Fruit fly (Drosophila melanogaster): ENCODE results near the gene CG10561.

CG10561 gene

DNA sequence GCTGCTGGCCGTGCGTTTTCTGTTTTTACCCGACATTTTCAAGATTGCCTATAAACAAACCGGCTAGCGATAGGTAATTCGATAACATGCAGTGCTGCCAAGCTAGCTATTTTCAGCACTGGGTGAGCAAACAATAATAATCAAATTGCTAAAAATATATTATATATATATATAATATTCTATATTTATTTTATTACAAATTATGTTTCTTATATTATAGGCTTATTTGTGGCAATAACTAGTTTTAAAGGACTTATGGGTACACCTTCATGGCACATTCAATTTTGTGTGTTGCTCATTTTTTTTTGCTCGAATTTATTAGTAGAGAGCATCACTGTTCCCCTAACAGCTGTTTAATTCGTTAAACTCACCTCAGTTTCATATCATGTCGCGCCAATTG, 12.7 kb downstream of the CG10561 start (continued):
- TF ChIP-seq CG10431 (GFP tag; optimal IDR thresholded peaks at IDR 0.05) = peak; percentile 66
- TF ChIP-seq CG12155 (GFP tag; optimal IDR thresholded peaks at IDR 0.05) = peak; percentile 45
- TF ChIP-seq hbn (GFP tag; IDR thresholded peaks at IDR 0.05; ENCODE audit: partially characterized antibody) = no peak
- peak; percentile 21 for TF ChIP-seq stwl (tag; optimal IDR thresholded peaks at IDR 0.05)
- peak; percentile 20 for TF ChIP-seq CG34376 (GFP tag; optimal IDR thresholded peaks at IDR 0.05)
- TF ChIP-seq crp (GFP tag; optimal IDR thresholded peaks at IDR 0.05) = peak; percentile 66 to 91
- TF ChIP-seq kah (GFP tag; optimal IDR thresholded peaks at IDR 0.05) = peak; percentile 24
- TF ChIP-seq CG12299 (tag; optimal IDR thresholded peaks at IDR 0.05) = peak; percentile 67
- TF ChIP-seq vfl (GFP tag; optimal IDR thresholded peaks at IDR 0.05) = no peak
- peak; percentile 67 for TF ChIP-seq nerfin-1 (tag; optimal IDR thresholded peaks at IDR 0.05)
- no peak for TF ChIP-seq ken (GFP tag; IDR thresholded peaks at IDR 0.05)
- peak; percentile 43 for TF ChIP-seq lbe (GFP tag; optimal IDR thresholded peaks at IDR 0.05)
- TF ChIP-seq CG2129 (GFP tag; IDR thresholded peaks at IDR 0.05; ENCODE audit: partially characterized antibody) = no peak
- TF ChIP-seq CG5245 (GFP tag; optimal IDR thresholded peaks at IDR 0.05) = peak; percentile 23
- no peak for TF ChIP-seq chm (GFP tag; IDR thresholded peaks at IDR 0.05)
- no peak for TF ChIP-seq sna (GFP tag; IDR thresholded peaks at IDR 0.05; ENCODE audit: partially characterized antibody)
- peak; percentile 68 for TF ChIP-seq Ssrp (tag; optimal IDR thresholded peaks at IDR 0.05)
- TF ChIP-seq Fer3 (tag; optimal IDR thresholded peaks at IDR 0.05) = peak; percentile 61
- TF ChIP-seq CG1602 (GFP tag; optimal IDR thresholded peaks at IDR 0.05) = peak; percentile 57
- TF ChIP-seq CG15601 (tag; optimal IDR thresholded peaks at IDR 0.05) = peak; percentile 78
- TF ChIP-seq Dbx (GFP tag; IDR thresholded peaks at IDR 0.05) = 0 out of 3 replicates have a peak, but pooled peaks have one; percentile 44
- peak; percentile 99 for TF ChIP-seq Sry-β (GFP tag; optimal IDR thresholded peaks at IDR 0.05)
- TF ChIP-seq zen2 (GFP tag; IDR thresholded peaks at IDR 0.05; ENCODE audit: partially characterized antibody) = no peak
- TF ChIP-seq CG32772 (GFP tag; IDR thresholded peaks at IDR 0.05) = 0 out of 2 replicates have a peak, but pooled peaks have one; percentile 11
- peak; percentile 35 for TF ChIP-seq Adf1 (GFP tag; IDR thresholded peaks at IDR 0.05)
- peak; percentile 77 for TF ChIP-seq CG4328 (GFP tag; optimal IDR thresholded peaks at IDR 0.05)
- TF ChIP-seq CG11695 (GFP tag; IDR thresholded peaks at IDR 0.05) = no peak
- peak; percentile 66 for TF ChIP-seq Fer2 (tag; optimal IDR thresholded peaks at IDR 0.05)
- peak; percentile 71 for TF ChIP-seq Oli (tag; optimal IDR thresholded peaks at IDR 0.05)
- peak; percentile 78 for TF ChIP-seq CG13296 (GFP tag; optimal IDR thresholded peaks at IDR 0.05)
- peak; percentile 56 for TF ChIP-seq twi (tag; optimal IDR thresholded peaks at IDR 0.05)
- TF ChIP-seq Ptx1 (GFP tag; IDR thresholded peaks at IDR 0.05) = peak; percentile 65
- TF ChIP-seq ash1 (GFP tag; optimal IDR thresholded peaks at IDR 0.05) = no peak
- TF ChIP-seq chinmo (GFP tag; IDR thresholded peaks at IDR 0.05; ENCODE audit: partially characterized antibody) = no peak
- TF ChIP-seq CG14014 (GFP tag; IDR thresholded peaks at IDR 0.05) = 0 out of 2 replicates have a peak, but pooled peaks have one; percentile 34
- peak; percentile 58 for TF ChIP-seq CG9215 (GFP tag; IDR thresholded peaks at IDR 0.05)
- no peak for TF ChIP-seq Ets65A (GFP tag)
- no peak for TF ChIP-seq wek (GFP tag; optimal IDR thresholded peaks at IDR 0.05)
- 0 out of 3 replicates have a peak, but pooled peaks have one; percentile 21 for TF ChIP-seq CG34224 (GFP tag; IDR thresholded peaks at IDR 0.05; ENCODE audit: partially characterized antibody)
- peak; percentile 23 for TF ChIP-seq BEAF-32 (GFP tag; optimal IDR thresholded peaks at IDR 0.05)
- no peak for TF ChIP-seq chn (GFP tag; optimal IDR thresholded peaks at IDR 0.05)
- no peak for TF ChIP-seq ERR (GFP tag; optimal IDR thresholded peaks at IDR 0.05)
- no peak for TF ChIP-seq sisA (GFP tag; IDR thresholded peaks at IDR 0.05)
- TF ChIP-seq Six4 (GFP tag; optimal IDR thresholded peaks at IDR 0.05) = peak; percentile 10
- no peak for TF ChIP-seq CG4854 (GFP tag; optimal IDR thresholded peaks at IDR 0.05)
- peak; percentile 83 for TF ChIP-seq CG9932 (GFP tag; IDR thresholded peaks at IDR 0.05)
- peak; percentile 86 for TF ChIP-seq MBD-R2 (GFP tag; IDR thresholded peaks at IDR 0.05)
- peak; percentile 43 for TF ChIP-seq CG9727 (GFP tag; optimal IDR thresholded peaks at IDR 0.05)
- TF ChIP-seq CG8944 (GFP tag; optimal IDR thresholded peaks at IDR 0.05) = no peak
- no peak for TF ChIP-seq bigmax (GFP tag; optimal IDR thresholded peaks at IDR 0.05)

All from whole organism, embryonic.